Fruit fly (Drosophila melanogaster) whole organism, adult: ENCODE results near the gene CG6271.

Experiments used
- CG12768 ChIP-seq: fragments of 200-800 bp; sonication (Bioruptor generic); optimal IDR thresholded peaks from 2 replicates; lab custom pipeline; 2017; ENCODE audit warnings: missing biosample characterization, missing genetic modification characterization, mild to moderate bottlenecking, moderate library complexity, missing genetic modification reagents
- CG14711 ChIP-seq: fragments of 200-800 bp; sonication (Bioruptor generic); optimal IDR thresholded peaks from 2 replicates; lab custom pipeline; 2018; ENCODE audit warnings: missing biosample characterization, mild to moderate bottlenecking, missing genetic modification characterization, moderate library complexity
- CG7045 ChIP-seq: fragments of 200-800 bp; sonication (Bioruptor generic); optimal IDR thresholded peaks from 2 replicates; lab custom pipeline; 2017; ENCODE audit warnings: missing biosample characterization, mild to moderate bottlenecking, missing genetic modification characterization
- Clk ChIP-seq: fragments of 200-800 bp; sonication (Bioruptor generic); optimal IDR thresholded peaks from 2 replicates; lab custom pipeline; 2017; ENCODE audit warnings: missing biosample characterization, missing genetic modification characterization
- Hr96 ChIP-seq: fragments of 200-800 bp; sonication (Bioruptor generic); optimal IDR thresholded peaks from 2 replicates; lab custom pipeline; 2016; ENCODE audit warnings: missing biosample characterization, missing genetic modification characterization
- bab1 ChIP-seq: fragments of 200-800 bp; sonication (Bioruptor generic); optimal IDR thresholded peaks from 3 replicates; lab custom pipeline; 2019; ENCODE audit warnings: missing biosample characterization, mild to moderate bottlenecking, missing genetic modification characterization, moderate library complexity
- cic ChIP-seq: fragments of 200-800 bp; sonication (Bioruptor generic); optimal IDR thresholded peaks from 2 replicates; lab custom pipeline; 2017; ENCODE audit warnings: missing biosample characterization, mild to moderate bottlenecking, missing genetic modification characterization, moderate library complexity
- cnc ChIP-seq, 2 experiments: fragments of >200 bp; optimal IDR thresholded peaks; 2 replicates each; lab custom pipeline; 2017

DNA sequence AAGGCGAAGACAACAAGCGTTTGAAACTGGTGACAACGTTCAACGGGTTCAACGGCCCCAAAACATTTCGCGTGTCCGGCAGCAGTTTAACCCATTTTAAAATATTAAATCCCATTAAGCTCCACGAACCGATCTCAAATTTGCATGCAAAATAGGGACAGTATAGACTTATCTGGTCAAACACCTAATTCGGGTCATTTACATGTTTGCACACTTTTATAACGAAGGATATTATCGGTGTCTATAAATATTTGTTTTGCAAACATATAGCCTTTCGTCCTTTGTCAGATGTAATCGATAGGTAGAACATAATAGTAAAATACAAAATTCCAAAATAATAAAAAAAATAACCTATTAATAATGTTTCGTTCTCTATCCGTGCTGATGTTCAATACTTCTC is 36.0 kb upstream of the CG6271 start, which contains the start of gene CG34292:
- TF ChIP-seq CG7045 (GFP tag; lab: Kevin White, UChicago) (no peak), Hr96 (no peak), cnc (optimal IDR thresholded peaks at IDR 0.05; lab: Kevin White, UChicago) (no peak), bab1 (no peak), Clk (GFP tag; lab: Kevin White, UChicago) (no peak), cic (GFP tag; lab: Kevin White, UChicago) (no peak), CG14711 (no peak), CG12768 (GFP tag; lab: Kevin White, UChicago) (no peak)
